Worm (Caenorhabditis elegans) whole organism, L4/young adult: ENCODE results near the gene nac-3.

Experiments used
- W03F9.2 ChIP-seq: fragments of 150-350 bp; optimal IDR thresholded peaks from 2 replicates; lab custom pipeline; 2014; ENCODE audit warnings: missing biosample characterization, missing genetic modification characterization
- dao-5 ChIP-seq: sonication (generic microtip); optimal IDR thresholded peaks from 2 replicates; lab custom pipeline; 2016; ENCODE audit warnings: missing genotype, missing genetic modification characterization, moderate library complexity, missing compliant biosample characterization
- him-1 ChIP-seq: sonication (generic microtip); optimal IDR thresholded peaks from 2 replicates; lab custom pipeline; 2016; ENCODE audit warnings: missing genotype, missing genetic modification reagents, missing genetic modification characterization, missing compliant biosample characterization

Gene nac-3

DNA sequence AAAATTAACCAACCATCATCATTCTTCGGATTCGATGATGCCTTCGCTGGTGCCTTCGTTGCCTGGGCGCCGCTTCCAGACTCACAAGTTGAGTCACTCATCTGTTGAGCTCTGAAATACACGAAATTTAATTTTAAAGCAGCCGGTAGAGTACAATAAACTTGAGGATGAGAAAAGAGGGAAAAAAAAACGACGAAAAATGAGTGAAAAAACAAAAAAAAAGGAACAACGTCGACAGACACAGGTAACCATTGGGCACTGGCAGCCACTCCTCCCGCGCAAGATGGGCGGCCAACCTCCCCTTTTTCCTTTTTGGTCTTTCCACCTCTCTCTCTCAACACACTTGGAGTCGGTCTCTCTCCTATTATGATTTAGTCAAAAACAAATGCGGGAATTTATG is 5.9 kb upstream of the nac-3 start, which contains the start of gene K08E5.1:
K08E5.1 (minus strand) TSS at position 101 of the 400 bp plus-strand sequence.
- TF ChIP-seq W03F9.2 (tag; lab: Kevin White, UChicago) (no peak), him-1 (tag; lab: Kevin White, UChicago) (no peak), dao-5 (tag; lab: Kevin White, UChicago) (no peak)

DNA sequence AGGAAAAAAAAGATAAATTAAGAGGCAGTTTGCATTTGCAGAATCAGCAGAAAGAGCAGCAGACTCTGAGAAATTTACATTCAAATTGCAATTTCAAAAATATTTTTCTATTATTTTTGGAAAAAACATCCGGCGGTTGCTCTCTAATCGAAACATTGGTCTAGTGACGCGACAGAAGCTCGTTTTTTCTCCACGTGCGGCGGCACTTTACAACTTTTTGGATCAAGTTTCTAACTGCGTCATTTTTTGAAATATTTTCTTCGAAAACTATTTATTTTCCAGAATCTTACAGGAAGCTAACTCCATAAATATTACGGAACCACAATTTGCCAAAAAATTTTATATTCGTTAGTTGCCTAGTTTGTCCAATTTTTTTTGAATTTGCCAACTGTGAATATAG is 2.7 kb upstream of the nac-3 start:
- TF ChIP-seq him-1 (tag; lab: Kevin White, UChicago): no peak
- no peak for TF ChIP-seq W03F9.2 (tag; lab: Kevin White, UChicago)
- no peak for TF ChIP-seq dao-5 (tag; lab: Kevin White, UChicago)

DNA sequence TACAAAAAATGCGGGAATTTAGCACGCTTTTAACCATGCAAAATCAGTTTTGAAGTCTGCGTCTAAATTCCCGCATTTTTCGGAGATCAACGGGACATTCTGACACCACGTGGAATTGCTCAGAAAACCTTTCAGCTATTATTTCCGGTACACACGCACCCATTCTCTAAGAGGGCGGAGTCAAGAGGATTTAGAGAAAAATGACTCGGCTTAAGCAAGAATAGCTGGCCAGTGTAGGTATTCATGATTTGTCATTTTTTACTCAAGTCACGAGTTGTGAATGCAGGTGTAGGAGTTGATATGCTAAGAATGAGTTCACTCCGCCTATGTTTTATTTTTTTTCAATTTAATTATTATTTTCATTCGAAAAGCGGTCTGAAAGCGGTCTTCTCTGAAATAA is 1.9 kb upstream of the nac-3 start:
- peak; percentile 3 for TF ChIP-seq him-1 (tag; lab: Kevin White, UChicago)
- no peak for TF ChIP-seq dao-5 (tag; lab: Kevin White, UChicago)
- no peak for TF ChIP-seq W03F9.2 (tag; lab: Kevin White, UChicago)

DNA sequence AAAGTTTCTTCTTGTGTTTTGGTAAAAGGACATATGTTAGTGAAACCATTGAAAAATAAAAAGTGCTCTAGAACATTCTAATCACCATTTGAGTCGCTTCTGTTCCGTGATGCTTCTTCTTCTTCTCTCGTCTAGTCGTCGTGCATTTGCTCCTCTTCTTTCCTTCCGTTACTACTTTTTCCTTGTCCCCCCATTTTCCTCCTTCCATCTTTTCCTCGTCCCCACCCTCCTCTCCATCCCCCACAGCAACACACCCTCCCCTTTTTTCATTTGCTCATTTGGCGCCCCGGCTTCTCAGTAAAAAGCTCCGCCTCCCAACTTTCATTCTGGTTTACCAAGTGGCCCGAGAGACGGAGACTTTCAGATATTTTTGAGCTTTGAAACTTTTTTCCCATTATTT is 876 bp upstream of the nac-3 start:
- peak; percentile 70 for TF ChIP-seq him-1 (tag; lab: Kevin White, UChicago)
- no peak for TF ChIP-seq dao-5 (tag; lab: Kevin White, UChicago)

DNA sequence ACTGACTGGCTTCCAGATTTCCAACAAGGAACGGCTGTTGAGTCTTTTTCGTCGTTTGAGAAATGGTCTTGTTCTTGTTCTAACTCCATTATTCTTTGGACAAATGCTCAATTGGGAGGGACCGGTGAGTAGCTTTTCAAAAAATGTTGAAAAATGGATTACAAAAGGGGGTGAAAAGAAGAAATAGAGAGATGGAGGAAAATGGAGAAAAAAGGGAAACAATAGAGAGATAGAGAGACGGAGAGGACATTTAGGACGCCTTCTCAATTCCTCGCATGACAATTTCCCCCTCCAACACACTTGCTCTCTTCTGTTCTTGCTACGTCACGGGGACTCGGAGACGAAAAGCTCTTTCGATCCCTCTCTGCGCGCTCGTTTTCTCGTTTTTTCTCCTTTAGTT is 408 bp downstream of the nac-3 start:
- TF ChIP-seq him-1 (tag; lab: Kevin White, UChicago) (peak; percentile 50), dao-5 (tag; lab: Kevin White, UChicago) (no peak)

DNA sequence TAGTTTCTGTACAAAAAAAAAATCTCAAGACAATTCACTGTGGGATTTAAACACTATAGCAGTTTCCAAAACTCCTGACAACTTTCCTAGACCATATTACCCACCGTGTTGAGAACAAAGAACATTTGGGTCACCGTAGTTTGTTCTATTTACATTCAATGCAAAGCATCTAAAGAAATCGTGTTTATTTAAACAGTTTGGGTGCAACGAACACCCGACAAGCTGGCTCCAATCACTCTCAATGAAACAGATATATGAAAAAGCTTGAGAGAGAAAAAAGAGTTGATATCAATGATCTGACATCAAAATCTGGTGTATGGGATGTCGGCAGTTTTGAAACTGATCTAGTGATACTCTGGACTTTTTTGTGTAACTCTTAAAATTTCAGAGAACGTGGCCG is 2.4 kb downstream of the nac-3 start:
- no peak for TF ChIP-seq him-1 (tag; lab: Kevin White, UChicago)
- TF ChIP-seq W03F9.2 (tag; lab: Kevin White, UChicago): no peak
- TF ChIP-seq dao-5 (tag; lab: Kevin White, UChicago): no peak

DNA sequence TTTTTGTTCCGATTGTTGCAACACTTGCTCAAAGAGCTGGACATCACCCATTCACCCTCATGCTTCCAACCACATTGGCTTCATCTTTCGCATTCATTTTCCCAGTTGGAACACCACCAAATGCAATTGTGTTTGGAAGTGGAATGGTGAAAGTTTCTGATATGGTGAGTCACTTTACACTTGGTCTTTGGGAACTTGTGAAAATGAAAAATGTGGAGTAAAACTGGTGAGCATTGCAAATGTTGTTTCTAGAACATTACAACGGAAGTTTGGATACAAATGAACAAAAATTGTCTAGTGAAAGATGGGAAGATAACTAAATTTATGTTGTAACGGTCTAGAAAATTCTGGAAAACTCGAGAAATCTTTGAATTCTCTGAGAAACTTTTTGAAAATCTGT is 3.7 kb downstream of the nac-3 start:
- TF ChIP-seq W03F9.2 (tag; lab: Kevin White, UChicago) (no peak), him-1 (tag; lab: Kevin White, UChicago) (no peak), dao-5 (tag; lab: Kevin White, UChicago) (no peak)

DNA sequence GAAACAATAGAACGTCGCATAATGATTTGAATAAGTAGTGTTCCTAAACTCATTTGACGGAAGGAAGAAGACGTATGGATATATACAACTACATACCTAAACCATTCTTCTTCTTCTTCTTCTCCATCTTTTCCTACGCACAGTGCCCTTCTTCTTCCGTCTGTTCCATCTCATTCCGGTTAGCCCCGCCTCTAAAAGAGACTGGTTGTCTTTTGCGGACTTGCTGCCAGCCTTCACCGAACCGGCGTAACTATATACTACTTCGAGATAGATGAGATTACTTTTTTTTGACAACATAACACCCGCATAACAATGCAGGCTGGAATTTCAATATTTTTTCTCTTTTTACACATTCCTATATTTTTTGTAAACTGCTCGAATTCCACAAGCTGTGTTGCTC is 7.8 kb downstream of the nac-3 start, which contains the start of the genes K08E5.5 and mua-3:
K08E5.5 (minus strand) TSS at position 101 of the 400 bp plus-strand sequence.
mua-3 (plus strand) TSS at position 313 of the 400 bp plus-strand sequence.
- TF ChIP-seq him-1 (tag; lab: Kevin White, UChicago) (no peak), dao-5 (tag; lab: Kevin White, UChicago) (no peak), W03F9.2 (tag; lab: Kevin White, UChicago) (no peak)

DNA sequence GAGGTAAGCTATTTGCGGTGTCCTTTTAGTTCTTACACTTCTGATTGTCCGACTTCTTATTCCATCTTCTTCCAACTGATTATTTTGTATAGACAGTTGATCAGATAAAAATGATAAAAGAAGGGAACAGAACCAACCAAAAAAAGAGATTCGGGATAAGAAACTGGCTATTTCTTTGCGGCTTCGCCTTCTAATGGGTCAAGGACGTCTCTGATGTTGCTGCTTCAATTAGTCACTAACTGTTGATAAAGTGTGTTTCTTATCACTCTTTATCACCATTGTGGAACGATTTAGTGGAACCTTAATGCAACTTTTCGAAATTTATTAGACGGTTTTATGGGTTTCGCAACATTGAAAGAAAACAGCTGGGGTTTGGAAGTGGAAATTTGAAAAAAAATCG is 17.7 kb downstream of the nac-3 start:
- TF ChIP-seq him-1 (tag; lab: Kevin White, UChicago) (no peak), W03F9.2 (tag; lab: Kevin White, UChicago) (no peak), dao-5 (tag; lab: Kevin White, UChicago) (no peak)

DNA sequence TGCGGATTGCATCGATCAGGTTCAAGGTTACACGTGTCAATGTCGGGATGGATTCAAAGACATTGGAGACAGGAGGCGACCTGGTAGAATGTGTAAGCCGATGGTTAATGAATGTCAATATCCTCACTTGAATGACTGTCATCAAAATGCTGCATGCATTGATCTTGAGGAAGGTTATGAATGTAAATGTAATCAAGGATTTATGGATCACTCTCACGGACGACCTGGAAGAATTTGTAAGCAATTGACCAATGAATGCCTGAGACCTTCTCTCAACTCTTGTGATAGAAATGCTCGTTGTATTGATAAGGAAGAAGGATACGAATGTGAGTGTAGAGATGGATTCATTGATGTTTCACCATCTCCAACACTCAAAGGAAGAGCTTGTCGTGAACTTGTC is 25.4 kb downstream of the nac-3 start:
- TF ChIP-seq dao-5 (tag; lab: Kevin White, UChicago) (no peak), him-1 (tag; lab: Kevin White, UChicago) (no peak), W03F9.2 (tag; lab: Kevin White, UChicago) (no peak)

DNA sequence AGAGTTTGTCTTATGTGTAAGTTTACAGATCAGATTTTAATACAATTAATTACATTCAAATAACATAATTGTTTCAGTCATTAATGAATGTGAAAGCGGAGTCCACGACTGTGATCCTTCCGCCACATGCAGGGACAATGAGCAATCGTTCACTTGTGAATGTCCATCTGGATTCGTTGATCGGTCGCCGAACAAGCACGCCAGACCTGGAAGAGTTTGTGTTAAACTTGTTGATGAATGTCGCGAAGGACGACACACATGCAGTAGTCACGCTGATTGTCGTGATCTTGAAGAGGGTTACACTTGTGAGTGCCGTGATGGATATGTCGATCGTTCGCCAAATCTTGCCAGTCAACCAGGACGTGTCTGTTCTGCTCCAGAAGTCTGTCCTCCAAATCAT is 26.0 kb downstream of the nac-3 start:
- TF ChIP-seq W03F9.2 (tag; lab: Kevin White, UChicago): no peak

DNA sequence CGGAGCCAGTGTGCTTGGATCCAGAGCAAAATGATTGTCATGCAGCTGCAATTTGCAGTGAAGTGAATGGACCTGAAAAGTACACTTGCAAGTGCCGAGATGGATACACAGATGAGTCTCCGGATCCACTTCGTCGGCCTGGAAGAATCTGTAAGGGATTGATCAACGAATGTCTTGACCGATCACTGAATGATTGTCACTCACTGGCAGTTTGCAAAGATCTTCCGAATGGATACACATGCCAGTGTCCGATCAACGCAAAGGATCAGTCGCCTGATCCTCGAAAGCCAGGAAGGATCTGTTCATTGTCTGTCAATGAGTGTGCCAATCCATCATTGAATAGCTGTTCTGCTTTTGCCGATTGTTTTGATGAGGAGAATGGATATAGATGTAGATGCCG is 26.8 kb downstream of the nac-3 start:
- TF ChIP-seq dao-5 (tag; lab: Kevin White, UChicago) (no peak), W03F9.2 (tag; lab: Kevin White, UChicago) (no peak), him-1 (tag; lab: Kevin White, UChicago) (no peak)

DNA sequence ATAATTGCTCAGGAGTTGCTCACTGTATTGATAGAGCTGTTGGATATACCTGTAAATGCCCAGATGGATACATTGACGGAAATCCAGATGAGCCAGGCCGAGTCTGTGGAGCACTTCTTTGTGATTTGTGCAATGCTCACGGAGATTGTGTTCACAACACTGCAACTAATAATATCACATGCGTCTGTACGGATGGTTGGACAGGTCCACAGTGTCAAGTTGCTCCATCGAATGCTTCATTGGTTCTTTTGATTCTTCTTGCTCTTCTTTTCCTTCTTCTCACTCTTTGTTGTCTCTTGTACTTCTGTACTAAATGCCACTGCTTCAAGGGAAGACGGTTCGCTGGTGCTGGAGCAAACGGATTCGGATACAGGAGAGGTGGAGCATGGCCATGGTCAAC is 29.3 kb downstream of the nac-3 start:
- TF ChIP-seq him-1 (tag; lab: Kevin White, UChicago): no peak
- no peak for TF ChIP-seq dao-5 (tag; lab: Kevin White, UChicago)
- TF ChIP-seq W03F9.2 (tag; lab: Kevin White, UChicago): no peak

DNA sequence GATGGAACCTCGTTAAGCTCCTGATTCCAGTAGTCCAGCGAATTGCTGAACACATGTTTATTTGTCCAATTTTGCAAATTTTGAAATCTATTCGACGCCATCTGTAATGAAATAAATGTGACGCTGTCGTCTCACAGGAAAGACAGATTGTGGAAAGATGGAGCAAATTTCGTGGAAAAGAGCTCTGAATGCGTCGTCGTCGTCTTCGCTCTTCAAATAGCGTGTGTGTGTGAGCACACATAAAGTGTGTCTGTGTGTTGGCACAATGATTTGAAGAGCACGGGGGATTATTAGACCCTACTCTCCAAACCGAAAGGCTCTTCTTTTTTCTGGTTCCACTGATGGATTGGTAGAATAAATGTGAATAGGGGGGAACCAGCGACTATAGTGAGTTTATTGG is 33.6 kb downstream of the nac-3 start, which contains the start of gene unc-47:
unc-47 (minus strand) TSS at position 101 of the 400 bp plus-strand sequence.
- TF ChIP-seq him-1 (tag; lab: Kevin White, UChicago) (no peak), W03F9.2 (tag; lab: Kevin White, UChicago) (no peak), dao-5 (tag; lab: Kevin White, UChicago) (no peak)

DNA sequence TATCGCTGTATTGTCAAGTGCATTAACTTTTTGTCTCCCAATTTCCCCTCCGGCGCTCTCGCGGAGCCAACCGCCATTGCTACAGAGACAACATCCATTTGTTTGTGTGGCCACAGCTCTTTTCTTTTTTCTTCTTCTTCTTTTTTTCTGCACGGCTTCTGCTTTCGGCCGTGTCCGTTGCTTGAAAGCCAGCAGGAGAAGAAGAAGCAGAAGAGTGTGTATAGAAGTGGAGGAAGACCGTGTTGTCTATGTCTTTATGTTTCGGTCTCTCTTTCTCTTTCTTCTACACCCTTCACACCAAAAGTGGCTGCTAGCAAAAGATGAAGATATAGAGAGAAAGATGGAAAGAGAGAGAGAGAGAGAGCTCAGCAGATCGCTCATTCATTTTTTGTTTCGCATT is 35.2 kb downstream of the nac-3 start:
- TF ChIP-seq dao-5 (tag; lab: Kevin White, UChicago) (no peak), him-1 (tag; lab: Kevin White, UChicago) (peak; percentile 28)
